Worm (Caenorhabditis elegans): ENCODE data around the gene F53A3.7.

DNA sequence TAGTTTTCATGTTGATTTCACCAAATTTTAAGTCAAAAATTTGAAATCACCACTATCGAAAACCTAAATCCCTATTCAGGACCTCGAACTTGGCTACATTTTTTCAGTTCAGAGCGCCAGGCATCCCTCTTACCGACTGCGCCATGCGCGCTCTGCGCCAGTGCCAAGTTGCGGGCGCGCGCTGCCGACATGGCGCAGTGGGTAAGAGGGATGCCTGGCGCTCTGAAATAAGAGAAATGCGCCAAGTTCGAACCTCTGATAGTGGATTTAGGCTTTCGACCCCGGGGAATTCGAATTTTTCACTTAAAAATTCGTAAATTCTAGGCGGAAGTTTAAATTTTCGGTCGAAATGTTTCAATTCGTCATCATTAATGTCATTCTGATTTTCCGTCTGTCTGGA, 38.6 kb downstream of the F53A3.7 start:
- no peak for TF ChIP-seq F37D6.2 (tag; optimal IDR thresholded peaks at IDR 0.05)
- no peak for TF ChIP-seq lsy-2 (tag; optimal IDR thresholded peaks at IDR 0.05)
- TF ChIP-seq R02D3.7 (tag; optimal IDR thresholded peaks at IDR 0.05) = no peak
- no peak for TF ChIP-seq rbr-2 (tag; optimal IDR thresholded peaks at IDR 0.05)
- no peak for TF ChIP-seq ama-1 (optimal IDR thresholded peaks at IDR 0.05)
- no peak for TF ChIP-seq daf-12 (tag; optimal IDR thresholded peaks at IDR 0.05)
- no peak for TF ChIP-seq fos-1 (tag; optimal IDR thresholded peaks at IDR 0.05)
- TF ChIP-seq nhr-11 (tag; optimal IDR thresholded peaks at IDR 0.05) = no peak
- no peak for TF ChIP-seq lin-39 (tag; optimal IDR thresholded peaks at IDR 0.05)
- TF ChIP-seq unc-39 (tag; optimal IDR thresholded peaks at IDR 0.05) = no peak
- no peak for TF ChIP-seq F49E8.2 (tag; optimal IDR thresholded peaks at IDR 0.05; ENCODE audit: borderline replicate concordance)
